Worm (Caenorhabditis elegans) whole organism, L4 larva: ENCODE results near the gene K03B4.2.

Experiments
- egl-27 ChIP-seq: sonication (generic microtip); optimal IDR thresholded peaks from 3 replicates; lab custom pipeline; 2017; ENCODE audit warnings: missing biosample characterization, missing genetic modification reagents, missing genetic modification characterization
- zag-1 ChIP-seq: fragments of 150-350 bp; optimal IDR thresholded peaks from 2 replicates; lab custom pipeline; 2014; ENCODE audit warnings: missing biosample characterization, missing genetic modification characterization
- ztf-7 ChIP-seq: fragments of 150-350 bp; optimal IDR thresholded peaks from 2 replicates; lab custom pipeline; 2014; ENCODE audit warnings: missing biosample characterization, missing genetic modification characterization

DNA sequence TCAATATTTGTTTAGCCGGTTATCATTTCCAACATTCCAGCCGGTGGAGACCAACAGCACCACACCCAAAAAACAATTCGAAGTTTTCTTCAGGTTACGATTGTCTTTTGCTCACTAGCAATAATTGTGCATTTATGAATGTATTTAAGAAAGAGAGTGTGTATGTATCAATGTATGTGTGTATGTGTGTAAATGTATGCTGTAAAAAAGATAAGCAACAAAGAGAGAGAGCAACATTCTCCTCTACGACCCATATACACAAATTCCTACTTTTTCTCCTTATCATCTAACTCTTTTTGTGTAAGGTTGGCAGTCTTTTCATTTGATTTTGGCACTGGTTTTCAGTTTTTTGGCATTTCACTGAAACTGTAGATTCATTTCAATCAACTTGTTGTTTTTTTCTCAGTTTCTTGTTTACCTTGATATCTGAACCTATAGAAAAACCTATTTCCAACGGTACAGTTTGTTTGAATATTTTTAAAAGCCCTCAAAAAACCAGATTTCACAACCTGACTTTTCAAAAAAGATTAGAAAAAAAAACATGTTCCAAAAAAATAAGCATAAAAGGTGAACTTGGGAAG is 33.2 kb downstream of the K03B4.2 start:
- TF ChIP-seq zag-1: no peak
- no peak for TF ChIP-seq ztf-7 (tag; lab: Kevin White, UChicago)
- no peak for TF ChIP-seq egl-27 (tag; lab: Kevin White, UChicago)
